Fruit fly (Drosophila melanogaster) whole organism, prepupa: ENCODE data around the gene CG7806.

Experiments
- Blimp-1 ChIP-seq: fragments of 200-800 bp; sonication (Bioruptor generic); optimal IDR thresholded peaks from 3 replicates; lab custom pipeline; 2017; ENCODE audit warnings: missing biosample characterization, missing genetic modification characterization, mild to moderate bottlenecking, moderate library complexity, missing genetic modification reagents
- CG11762 ChIP-seq: fragments of 200-800 bp; sonication (Bioruptor generic); optimal IDR thresholded peaks from 3 replicates; lab custom pipeline; 2016; ENCODE audit warnings: missing biosample characterization, missing genetic modification characterization; ENCODE audit not compliant: insufficient read depth
- CG6854 ChIP-seq: fragments of 200-800 bp; sonication (Bioruptor generic); optimal IDR thresholded peaks from 2 replicates; lab custom pipeline; 2017; ENCODE audit warnings: missing biosample characterization, mild to moderate bottlenecking, missing genetic modification characterization
- Gug ChIP-seq: fragments of 200-800 bp; sonication (Bioruptor generic); IDR thresholded peaks from 2 replicates; pipeline ENCODE4 v1.3.6; 2022; ENCODE audit warnings: missing biosample characterization, missing genetic modification characterization
- Hr38 ChIP-seq: sonication (Bioruptor generic); optimal IDR thresholded peaks from 2 replicates; lab custom pipeline; 2016; ENCODE audit warnings: missing biosample characterization, missing genetic modification characterization

DNA sequence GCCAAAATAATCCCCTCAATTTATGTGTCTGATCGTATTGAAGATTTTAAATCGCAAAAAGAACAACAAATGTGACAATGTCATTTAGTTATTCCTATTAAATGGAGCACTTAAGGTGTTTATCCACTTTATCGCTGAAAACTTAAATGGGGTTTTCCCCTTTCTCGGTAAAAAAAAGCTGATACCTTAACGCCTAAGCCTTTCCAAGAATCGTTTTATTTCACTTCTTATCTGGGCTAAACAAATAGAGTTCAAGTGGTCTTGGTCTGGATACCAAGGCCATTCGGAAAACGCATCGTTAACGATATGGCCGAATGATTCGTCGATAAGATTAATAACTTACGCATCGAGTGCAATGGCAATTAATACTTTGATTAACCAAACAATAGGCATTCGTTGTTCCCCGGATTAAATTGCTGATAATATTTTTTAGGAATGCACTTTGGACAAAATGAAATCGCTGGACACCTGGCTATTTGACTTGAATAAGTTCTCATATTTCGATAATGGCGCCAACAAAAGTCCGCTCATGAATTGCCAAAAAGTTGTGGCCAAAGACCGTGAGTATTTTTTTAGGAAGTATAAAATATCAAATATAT, 28.7 kb downstream of the CG7806 start:
- TF ChIP-seq Blimp-1 (GFP tag; lab: Kevin White, UChicago): no peak
- TF ChIP-seq Hr38 (GFP tag; lab: Kevin White, UChicago): no peak
- TF ChIP-seq CG11762 (GFP tag; lab: Kevin White, UChicago): no peak
- no peak for TF ChIP-seq CG6854 (GFP tag; lab: Kevin White, UChicago)
- no peak for TF ChIP-seq Gug
